Worm (Caenorhabditis elegans) whole organism, L1 larva: ENCODE data around the gene C49H3.4.
A peak's percentile ranks its signal among the peaks of the same experiment; 100 is the strongest.

Source experiments
- C34B4.2 ChIP-seq: sonication (generic microtip); optimal IDR thresholded peaks from 2 replicates; lab custom pipeline; 2017; ENCODE audit warnings: mild to moderate bottlenecking, missing genetic modification characterization, missing compliant biosample characterization
- Y116A8C.19 ChIP-seq: sonication (generic microtip); optimal IDR thresholded peaks from 2 replicates; lab custom pipeline; 2016; ENCODE audit warnings: missing compliant biosample characterization, missing genetic modification characterization, borderline replicate concordance
- blmp-1 ChIP-seq: fragments of 150-350 bp; optimal IDR thresholded peaks from 2 replicates; lab custom pipeline; 2014; ENCODE audit warnings: missing biosample characterization, missing genetic modification characterization
- ceh-63 ChIP-seq: fragments of 200-800 bp; sonication (Bioruptor generic); optimal IDR thresholded peaks from 2 replicates; lab custom pipeline; 2018; ENCODE audit warnings: mild to moderate bottlenecking, missing genetic modification characterization, missing compliant biosample characterization
- ceh-82 ChIP-seq, 3 experiments: fragments of 150-350 bp in 1 of 3; sonication (generic microtip) in 2 of 3; optimal IDR thresholded peaks; 2 replicates each; lab custom pipeline; 2014 to 2017; ENCODE audit warnings: missing biosample characterization in 3 of 3, missing genetic modification characterization in 3 of 3
- ceh-88 ChIP-seq: fragments of 200-800 bp; sonication (Bioruptor generic); IDR thresholded peaks from 2 replicates; pipeline ENCODE4 v1.3.6; 2022; ENCODE audit warnings: missing genetic modification characterization, missing compliant biosample characterization
- dsc-1 ChIP-seq: sonication (generic microtip); optimal IDR thresholded peaks from 2 replicates; lab custom pipeline; 2016; ENCODE audit warnings: mild to moderate bottlenecking, missing genetic modification characterization, missing compliant biosample characterization
- efl-1 ChIP-seq, 4 experiments: fragments of 150-350 bp; optimal IDR thresholded peaks in 3 of 4; peaks in 1 of 4; 1 replicate in 1 of 4; 2 replicates in 3 of 4; lab custom pipeline; 2014; ENCODE audit warnings: missing biosample characterization in 2 of 4, missing genetic modification characterization in 2 of 4, missing genetic modification reagents in 2 of 4
- egl-27 ChIP-seq, 2 experiments: fragments of 150-350 bp in 1 of 2; sonication (generic microtip); optimal IDR thresholded peaks; 3 replicates each; lab custom pipeline; 2017 to 2018; ENCODE audit warnings: missing biosample characterization in 2 of 2, missing genetic modification characterization in 2 of 2, missing genetic modification reagents in 2 of 2
- elt-2 ChIP-seq: sonication (generic microtip); optimal IDR thresholded peaks from 2 replicates; lab custom pipeline; 2016; ENCODE audit warnings: missing genetic modification characterization, mild to moderate bottlenecking, inconsistent platforms, missing compliant biosample characterization, missing genetic modification reagents
- fkh-10 ChIP-seq: sonication (generic microtip); optimal IDR thresholded peaks from 2 replicates; lab custom pipeline; 2017; ENCODE audit warnings: missing biosample characterization, missing genetic modification reagents, missing genetic modification characterization
- fkh-4 ChIP-seq: sonication (generic microtip); optimal IDR thresholded peaks from 2 replicates; lab custom pipeline; 2016; ENCODE audit warnings: missing compliant biosample characterization, missing genetic modification characterization, borderline replicate concordance
- fkh-8 ChIP-seq: sonication (generic microtip); optimal IDR thresholded peaks from 2 replicates; lab custom pipeline; 2016; ENCODE audit warnings: mild to moderate bottlenecking, missing genetic modification characterization, missing compliant biosample characterization
- fos-1 ChIP-seq: fragments of 150-350 bp; optimal IDR thresholded peaks from 2 replicates; lab custom pipeline; 2014; ENCODE audit warnings: missing biosample characterization, missing genetic modification characterization
- hlh-17 ChIP-seq: fragments of 200-800 bp; sonication (Bioruptor generic); optimal IDR thresholded peaks from 2 replicates; lab custom pipeline; 2018; ENCODE audit warnings: missing genetic modification characterization, mild to moderate bottlenecking, missing compliant biosample characterization, moderate library complexity, borderline replicate concordance
- hlh-4 ChIP-seq: sonication (generic microtip); optimal IDR thresholded peaks from 2 replicates; lab custom pipeline; 2016; ENCODE audit warnings: mild to moderate bottlenecking, missing genetic modification characterization, missing compliant biosample characterization
- hpl-2 ChIP-seq: fragments of 150-350 bp; optimal IDR thresholded peaks from 2 replicates; lab custom pipeline; 2014; ENCODE audit warnings: missing biosample characterization, missing genetic modification reagents, missing genetic modification characterization
- irx-1 ChIP-seq: sonication (generic microtip); optimal IDR thresholded peaks from 2 replicates; lab custom pipeline; 2016; ENCODE audit warnings: missing genetic modification characterization, missing compliant biosample characterization
- isw-1 ChIP-seq: fragments of 200-800 bp; sonication (Bioruptor generic); IDR thresholded peaks from 2 replicates; pipeline ENCODE4 v1.3.6; 2022; ENCODE audit warnings: missing genetic modification characterization, missing compliant biosample characterization
- jun-1 ChIP-seq: fragments of 150-350 bp; optimal IDR thresholded peaks from 2 replicates; lab custom pipeline; 2014; ENCODE audit warnings: missing biosample characterization, missing genetic modification reagents, missing genetic modification characterization
- lin-13 ChIP-seq: fragments of 150-350 bp; optimal IDR thresholded peaks from 2 replicates; lab custom pipeline; 2014; ENCODE audit warnings: missing biosample characterization, missing genetic modification reagents, missing genetic modification characterization
- lin-14 ChIP-seq: fragments of 200-800 bp; sonication (Bioruptor generic); optimal IDR thresholded peaks from 2 replicates; lab custom pipeline; 2018; ENCODE audit warnings: mild to moderate bottlenecking, missing genetic modification characterization, moderate library complexity, missing compliant biosample characterization
- lin-15B ChIP-seq: fragments of 150-350 bp; sonication (generic microtip); optimal IDR thresholded peaks from 3 replicates; lab custom pipeline; 2014; ENCODE audit warnings: missing biosample characterization, missing genetic modification characterization
- lin-35 ChIP-seq, 2 experiments: fragments of 150-350 bp; optimal IDR thresholded peaks; 2 replicates each; lab custom pipeline; 2014; ENCODE audit warnings: missing biosample characterization in 2 of 2, missing genetic modification characterization in 2 of 2, missing genetic modification reagents in 2 of 2
- nhr-20 ChIP-seq: sonication (generic microtip); optimal IDR thresholded peaks from 2 replicates; lab custom pipeline; 2016; ENCODE audit warnings: mild to moderate bottlenecking, missing genetic modification characterization, missing compliant biosample characterization
- nhr-47 ChIP-seq: sonication (generic microtip); optimal IDR thresholded peaks from 2 replicates; lab custom pipeline; 2016; ENCODE audit warnings: mild to moderate bottlenecking, missing genetic modification characterization, moderate library complexity, missing compliant biosample characterization
- nhr-71 ChIP-seq: sonication (generic microtip); optimal IDR thresholded peaks from 2 replicates; lab custom pipeline; 2016; ENCODE audit warnings: mild to moderate bottlenecking, missing genetic modification characterization, moderate library complexity, missing compliant biosample characterization
- nhr-77 ChIP-seq: fragments of 150-350 bp; optimal IDR thresholded peaks from 2 replicates; lab custom pipeline; 2014; ENCODE audit warnings: missing biosample characterization, missing genetic modification characterization
- nhr-85 ChIP-seq: sonication (generic microtip); peaks from one replicate; lab custom pipeline; 2016; ENCODE audit warnings: missing genetic modification characterization, inconsistent platforms, missing compliant biosample characterization
- pag-3 ChIP-seq: sonication (generic microtip); optimal IDR thresholded peaks from 2 replicates; lab custom pipeline; 2017; ENCODE audit warnings: missing genetic modification characterization, mild to moderate bottlenecking, missing compliant biosample characterization, antibody characterized with exemption, borderline replicate concordance; ENCODE audit not compliant: insufficient read depth
- pax-3 ChIP-seq: fragments of 200-800 bp; sonication (Bioruptor generic); optimal IDR thresholded peaks from 2 replicates; lab custom pipeline; 2018; ENCODE audit warnings: mild to moderate bottlenecking, missing genetic modification characterization, moderate library complexity, missing compliant biosample characterization
- rnt-1 ChIP-seq: sonication (generic microtip); optimal IDR thresholded peaks from 2 replicates; lab custom pipeline; 2016; ENCODE audit warnings: mild to moderate bottlenecking, missing genetic modification characterization, moderate library complexity, missing compliant biosample characterization
- snpc-4 ChIP-seq: fragments of 150-350 bp; optimal IDR thresholded peaks from 2 replicates; lab custom pipeline; 2014; ENCODE audit warnings: missing biosample characterization, missing genetic modification characterization
- sptf-1 ChIP-seq: fragments of 150-350 bp; optimal IDR thresholded peaks from 2 replicates; lab custom pipeline; 2014; ENCODE audit warnings: missing biosample characterization, missing genetic modification characterization
- tlp-1 ChIP-seq: fragments of 150-350 bp; optimal IDR thresholded peaks from 2 replicates; lab custom pipeline; 2014; ENCODE audit warnings: missing biosample characterization, missing genetic modification characterization
- unc-62 ChIP-seq: fragments of 150-350 bp; optimal IDR thresholded peaks from 2 replicates; lab custom pipeline; 2014; ENCODE audit warnings: missing biosample characterization, missing genetic modification reagents, missing genetic modification characterization
- unc-86 ChIP-seq: sonication (generic microtip); optimal IDR thresholded peaks from 2 replicates; lab custom pipeline; 2016; ENCODE audit warnings: missing genetic modification characterization, missing compliant biosample characterization
- zag-1 ChIP-seq: fragments of 150-350 bp; optimal IDR thresholded peaks from 2 replicates; lab custom pipeline; 2014; ENCODE audit warnings: missing biosample characterization, missing genetic modification characterization
- ztf-4 ChIP-seq: fragments of 150-350 bp; optimal IDR thresholded peaks from 2 replicates; lab custom pipeline; 2014; ENCODE audit warnings: missing biosample characterization, missing genetic modification characterization

The C49H3.4 gene

ce11 chrIV:7927218-7927617 lies 12.1 kb downstream of the C49H3.4 start, which contains the start of gene C49H3.12:
TSS of gene C49H3.12 (minus strand) at chrIV:7927318.
- TF ChIP-seq efl-1 (optimal IDR thresholded peaks at IDR 0.05; lab: Kevin White, UChicago) = no peak
- TF ChIP-seq efl-1 (GFP tag; optimal IDR thresholded peaks at IDR 0.05 in 1 of 2; lab: Kevin White, UChicago) = peak in 1 of 2 experiments; percentile 7
- TF ChIP-seq sptf-1 (tag; lab: Kevin White, UChicago) = no peak
- TF ChIP-seq nhr-85 (tag; lab: Kevin White, UChicago) = peak; percentile 3

ce11 chrIV:7927852-7928251 lies 12.8 kb downstream of the C49H3.4 start, which contains the start of gene gcy-8:
TSS of gene gcy-8 (plus strand) at chrIV:7928152.
- TF ChIP-seq C34B4.2 = no peak
- no peak for TF ChIP-seq fkh-8 (tag; lab: Kevin White, UChicago)
- no peak for TF ChIP-seq isw-1 (GFP tag; lab: Robert Waterston, UW)
- no peak for TF ChIP-seq fkh-10 (GFP tag; lab: Kevin White, UChicago)
- no peak for TF ChIP-seq egl-27 (tag; optimal IDR thresholded peaks at IDR 0.05; lab: Kevin White, UChicago)
- TF ChIP-seq ztf-4 (tag; lab: Kevin White, UChicago) = no peak
- TF ChIP-seq ceh-63 (GFP tag; lab: Kevin White, UChicago) = no peak
- no peak for TF ChIP-seq snpc-4
- TF ChIP-seq unc-86 (tag; lab: Kevin White, UChicago) = no peak
- TF ChIP-seq blmp-1 (tag; lab: Kevin White, UChicago) = no peak
- TF ChIP-seq fos-1 = no peak
- TF ChIP-seq lin-14 (GFP tag; lab: Kevin White, UChicago) = no peak
- TF ChIP-seq nhr-77 (tag; lab: Kevin White, UChicago) = no peak
- TF ChIP-seq elt-2 (tag; lab: Kevin White, UChicago) = no peak
- no peak for TF ChIP-seq nhr-20 (tag; lab: Kevin White, UChicago)
- peak; percentile 32 for TF ChIP-seq nhr-85 (tag; lab: Kevin White, UChicago)
- TF ChIP-seq dsc-1 (tag; lab: Kevin White, UChicago) = peak; percentile 51

ce11 chrIV:7931873-7932272 lies 16.8 kb downstream of the C49H3.4 start:
- TF ChIP-seq lin-15B (tag; lab: Kevin White, UChicago) = no peak
- no peak for TF ChIP-seq pax-3 (tag; lab: Kevin White, UChicago)
- no peak for TF ChIP-seq nhr-47 (tag; lab: Kevin White, UChicago)
- TF ChIP-seq egl-27 (tag; optimal IDR thresholded peaks at IDR 0.05; lab: Kevin White, UChicago) = no peak
- TF ChIP-seq hlh-4 = no peak
- no peak for TF ChIP-seq nhr-85 (tag; lab: Kevin White, UChicago)
- TF ChIP-seq lin-13 = no peak
- TF ChIP-seq unc-62 (GFP tag; lab: Kevin White, UChicago) = no peak
- no peak for TF ChIP-seq Y116A8C.19 (tag; lab: Kevin White, UChicago)
- TF ChIP-seq hlh-17 = no peak
- no peak for TF ChIP-seq tlp-1 (tag; lab: Kevin White, UChicago)
- no peak for TF ChIP-seq rnt-1 (tag; lab: Kevin White, UChicago)
- TF ChIP-seq nhr-71 (tag; lab: Kevin White, UChicago) = no peak
- TF ChIP-seq irx-1 = no peak
- TF ChIP-seq ceh-63 (GFP tag; lab: Kevin White, UChicago) = no peak
- TF ChIP-seq ceh-88 (GFP tag; lab: Robert Waterston, UW) = no peak
- TF ChIP-seq jun-1 = no peak
- no peak for TF ChIP-seq lin-35 (GFP tag; optimal IDR thresholded peaks at IDR 0.05; lab: Kevin White, UChicago)

ce11 chrIV:7933733-7934132 lies 18.6 kb downstream of the C49H3.4 start, which contains the start of gene bbs-2:
TSS of gene bbs-2 (plus strand) at chrIV:7934033.
- TF ChIP-seq fkh-4 (tag; lab: Kevin White, UChicago) (no peak), ceh-63 (GFP tag; lab: Kevin White, UChicago) (no peak), ceh-82 (tag; optimal IDR thresholded peaks at IDR 0.05; lab: Kevin White, UChicago) (no peak), hpl-2 (no peak), pag-3 (tag; lab: Kevin White, UChicago) (no peak), zag-1 (tag; lab: Kevin White, UChicago) (no peak)
